Fruit fly (Drosophila melanogaster) whole organism, adult: Measurements from ENCODE around the gene tow.

Experiments
- CG11617 ChIP-seq: fragments of 200-800 bp; sonication (Bioruptor generic); optimal IDR thresholded peaks from 2 replicates; lab custom pipeline; 2017; ENCODE audit warnings: mild to moderate bottlenecking, missing biosample characterization, missing genetic modification reagents, missing genetic modification characterization
- cnc ChIP-seq, 2 experiments: fragments of >200 bp; optimal IDR thresholded peaks; 2 replicates each; lab custom pipeline; 2017
- pad ChIP-seq: fragments of 200-800 bp; sonication (Bioruptor generic); optimal IDR thresholded peaks from 3 replicates; lab custom pipeline; 2017; ENCODE audit warnings: missing biosample characterization, missing genetic modification characterization, mild to moderate bottlenecking, moderate library complexity, missing genetic modification reagents
- toe ChIP-seq: fragments of 200-800 bp; sonication (Bioruptor generic); optimal IDR thresholded peaks from 2 replicates; lab custom pipeline; 2016; ENCODE audit warnings: missing biosample characterization, missing genetic modification characterization

DNA sequence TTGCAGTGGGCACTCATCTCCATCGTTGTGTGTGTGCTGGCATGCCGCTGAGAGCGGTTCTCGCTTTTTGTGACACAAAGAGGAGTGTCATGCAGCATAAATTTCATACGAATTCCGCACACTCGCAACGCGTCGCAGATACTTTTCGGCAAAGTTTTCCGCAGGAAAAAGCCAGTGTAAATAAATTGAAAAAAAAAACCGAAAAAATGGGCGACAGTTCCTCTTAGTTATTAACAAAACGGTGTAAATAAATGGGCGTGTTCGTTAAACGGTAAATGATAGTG, at the start of gene tow:
- no peak for TF ChIP-seq CG11617 (GFP tag; lab: Kevin White, UChicago)
- TF ChIP-seq cnc (optimal IDR thresholded peaks at IDR 0.05; lab: Kevin White, UChicago), result no peak
- TF ChIP-seq toe (GFP tag; lab: Kevin White, UChicago), result no peak
- TF ChIP-seq pad (GFP tag; lab: Kevin White, UChicago), result no peak
